Worm (Caenorhabditis elegans) whole organism, L4 larva: ENCODE data around the gene F54C9.14.

Experiments
- D1046.2 ChIP-seq: fragments of 200-800 bp; sonication (Bioruptor generic); IDR thresholded peaks from 2 replicates; pipeline ENCODE4 v1.3.6; 2022; ENCODE audit warnings: missing genetic modification characterization, missing compliant biosample characterization
- F49E8.2 ChIP-seq: sonication (generic microtip); optimal IDR thresholded peaks from 2 replicates; lab custom pipeline; 2016; ENCODE audit warnings: missing compliant biosample characterization, mild to moderate bottlenecking, missing genetic modification characterization, borderline replicate concordance
- T26A8.4 ChIP-seq: fragments of 200-800 bp; sonication (Bioruptor generic); IDR thresholded peaks from 2 replicates; pipeline ENCODE4 v1.3.6; 2022; ENCODE audit warnings: missing genetic modification characterization, missing compliant biosample characterization
- ZK546.5 ChIP-seq, 2 experiments: sonication (generic microtip); optimal IDR thresholded peaks; 2 replicates each; lab custom pipeline; 2017; ENCODE audit warnings: missing biosample characterization in 2 of 2, missing genetic modification characterization in 2 of 2
- aha-1 ChIP-seq: fragments of 150-350 bp; peaks from one replicate; lab custom pipeline; 2014; ENCODE audit warnings: missing biosample characterization, missing genetic modification characterization
- aly-2 ChIP-seq: sonication (generic microtip); optimal IDR thresholded peaks from 2 replicates; lab custom pipeline; 2018; ENCODE audit warnings: missing biosample characterization, missing genetic modification characterization
- ama-1 ChIP-seq: fragments of 150-350 bp; optimal IDR thresholded peaks from 2 replicates; lab custom pipeline; 2014; ENCODE audit warnings: inconsistent platforms, mixed read lengths
- ceh-20 ChIP-seq: fragments of 200-800 bp; sonication (Bioruptor generic); IDR thresholded peaks from 2 replicates; pipeline ENCODE4 v1.3.6; 2022; ENCODE audit warnings: missing genetic modification reagents, missing genetic modification characterization, missing compliant biosample characterization
- ceh-82 ChIP-seq: sonication (generic microtip); optimal IDR thresholded peaks from 2 replicates; lab custom pipeline; 2017; ENCODE audit warnings: missing biosample characterization, missing genetic modification characterization
- ctbp-1 ChIP-seq: fragments of 200-800 bp; sonication (Bioruptor generic); IDR thresholded peaks from 2 replicates; pipeline ENCODE4 v1.3.6; 2022; ENCODE audit warnings: missing genetic modification reagents, missing genetic modification characterization, missing compliant biosample characterization
- daf-16 ChIP-seq, 3 experiments: sonication (generic microtip); optimal IDR thresholded peaks; 2 replicates each; lab custom pipeline; 2016 to 2017; ENCODE audit warnings: missing genetic modification characterization in 3 of 3, missing genetic modification reagents in 3 of 3, mild to moderate bottlenecking in 2 of 3, missing compliant biosample characterization in 2 of 3, missing biosample characterization in 1 of 3, moderate library complexity in 1 of 3
- dve-1 ChIP-seq: sonication (generic microtip); optimal IDR thresholded peaks from 2 replicates; lab custom pipeline; 2017; ENCODE audit warnings: antibody characterized with exemption, mild to moderate bottlenecking, missing genetic modification characterization, missing compliant biosample characterization; ENCODE audit not compliant: insufficient read depth
- egl-43 ChIP-seq: fragments of 200-800 bp; sonication (Bioruptor generic); IDR thresholded peaks from 2 replicates; pipeline ENCODE4 v1.3.6; 2022; ENCODE audit warnings: missing genetic modification reagents, missing genetic modification characterization, missing compliant biosample characterization
- hif-1 ChIP-seq, 2 experiments: sonication (generic microtip); optimal IDR thresholded peaks; 2 replicates each; lab custom pipeline; 2016 to 2017; ENCODE audit warnings: missing compliant biosample characterization in 2 of 2, missing genetic modification characterization in 2 of 2, missing genetic modification reagents in 2 of 2, missing genotype in 2 of 2, mild to moderate bottlenecking in 1 of 2
- hlh-11 ChIP-seq: fragments of 200-800 bp; sonication (Bioruptor generic); optimal IDR thresholded peaks from 2 replicates; lab custom pipeline; 2018; ENCODE audit warnings: mild to moderate bottlenecking, missing genetic modification characterization, missing compliant biosample characterization
- hlh-30 ChIP-seq: sonication (generic microtip); optimal IDR thresholded peaks from 2 replicates; lab custom pipeline; 2017; ENCODE audit warnings: antibody characterized with exemption, mild to moderate bottlenecking, missing genetic modification characterization, missing compliant biosample characterization; ENCODE audit not compliant: insufficient read depth
- lin-1 ChIP-seq: fragments of 200-800 bp; sonication (Bioruptor generic); IDR thresholded peaks from 2 replicates; pipeline ENCODE4 v1.3.6; 2022; ENCODE audit warnings: missing genetic modification reagents, missing genetic modification characterization, missing compliant biosample characterization
- lin-13 ChIP-seq: fragments of 150-350 bp; optimal IDR thresholded peaks from 2 replicates; lab custom pipeline; 2014; ENCODE audit warnings: missing biosample characterization, missing genetic modification reagents, missing genetic modification characterization
- lin-38 ChIP-seq: fragments of 200-800 bp; sonication (Bioruptor generic); IDR thresholded peaks from 2 replicates; pipeline ENCODE4 v1.3.6; 2022; ENCODE audit warnings: missing genetic modification reagents, missing genetic modification characterization, missing compliant biosample characterization
- lsy-2 ChIP-seq, 2 experiments: fragments of 150-350 bp in 1 of 2; sonication (generic microtip) in 1 of 2; optimal IDR thresholded peaks; 2 replicates each; lab custom pipeline; 2014 to 2017; ENCODE audit warnings: missing biosample characterization in 2 of 2, missing genetic modification characterization in 2 of 2
- madf-5 ChIP-seq, 2 experiments: fragments of 200-800 bp; sonication (Bioruptor generic); IDR thresholded peaks; 2 replicates each; pipeline ENCODE4 v1.3.6; 2022; ENCODE audit warnings: missing compliant biosample characterization in 2 of 2, missing genetic modification characterization in 2 of 2
- mdl-1 ChIP-seq, 2 experiments: fragments of 150-350 bp in 1 of 2; sonication (generic microtip) in 1 of 2; optimal IDR thresholded peaks; 2 replicates each; lab custom pipeline; 2014 to 2017; ENCODE audit warnings: missing biosample characterization in 2 of 2, missing genetic modification characterization in 2 of 2
- mdt-29 ChIP-seq: fragments of 200-800 bp; sonication (Bioruptor generic); IDR thresholded peaks from 2 replicates; pipeline ENCODE4 v1.3.6; 2022; ENCODE audit warnings: missing genetic modification reagents, missing genetic modification characterization, missing compliant biosample characterization
- mep-1 ChIP-seq: fragments of 150-350 bp; sonication (generic microtip); optimal IDR thresholded peaks from 3 replicates; lab custom pipeline; 2014; ENCODE audit warnings: missing biosample characterization, missing genetic modification characterization
- mxl-3 ChIP-seq: fragments of 200-800 bp; sonication (Bioruptor generic); optimal IDR thresholded peaks from 2 replicates; lab custom pipeline; 2018; ENCODE audit warnings: mild to moderate bottlenecking, missing genetic modification characterization, missing compliant biosample characterization
- nhr-111 ChIP-seq: fragments of 200-800 bp; sonication (Bioruptor generic); optimal IDR thresholded peaks from 2 replicates; lab custom pipeline; 2018; ENCODE audit warnings: mild to moderate bottlenecking, missing genetic modification characterization, missing compliant biosample characterization
- nhr-25 ChIP-seq: sonication (generic microtip); optimal IDR thresholded peaks from 2 replicates; lab custom pipeline; 2017; ENCODE audit warnings: missing genetic modification characterization, mild to moderate bottlenecking, missing compliant biosample characterization, antibody characterized with exemption, moderate library complexity, borderline replicate concordance; ENCODE audit not compliant: insufficient read depth
- nhr-28 ChIP-seq: fragments of 150-350 bp; optimal IDR thresholded peaks from 2 replicates; lab custom pipeline; 2014; ENCODE audit warnings: missing biosample characterization, missing genetic modification characterization
- nhr-42 ChIP-seq: fragments of 200-800 bp; sonication (Bioruptor generic); IDR thresholded peaks from 2 replicates; pipeline ENCODE4 v1.3.6; 2022; ENCODE audit warnings: missing genetic modification characterization, missing compliant biosample characterization
- nhr-48 ChIP-seq: sonication (generic microtip); optimal IDR thresholded peaks from 2 replicates; lab custom pipeline; 2016; ENCODE audit warnings: mild to moderate bottlenecking, missing genetic modification characterization, missing compliant biosample characterization
- rbr-2 ChIP-seq: sonication (generic microtip); optimal IDR thresholded peaks from 2 replicates; lab custom pipeline; 2016; ENCODE audit warnings: missing genotype, missing genetic modification characterization, missing compliant biosample characterization
- saeg-2 ChIP-seq: fragments of 200-800 bp; sonication (Bioruptor generic); IDR thresholded peaks from 2 replicates; pipeline ENCODE4 v1.3.6; 2022; ENCODE audit warnings: missing genetic modification reagents, missing genetic modification characterization, missing compliant biosample characterization
- skn-1 ChIP-seq: fragments of 150-350 bp; optimal IDR thresholded peaks from 2 replicates; lab custom pipeline; 2014; ENCODE audit warnings: missing biosample characterization, missing genetic modification characterization
- snpc-1.2 ChIP-seq: fragments of 200-800 bp; sonication (Bioruptor generic); IDR thresholded peaks from 2 replicates; pipeline ENCODE4 v1.3.6; 2022; ENCODE audit warnings: missing genetic modification reagents, missing genetic modification characterization, missing compliant biosample characterization
- spr-1 ChIP-seq: sonication (generic microtip); optimal IDR thresholded peaks from 2 replicates; lab custom pipeline; 2016; ENCODE audit warnings: mild to moderate bottlenecking, missing genetic modification characterization, missing compliant biosample characterization
- tag-97 ChIP-seq: fragments of 200-800 bp; sonication (Bioruptor generic); IDR thresholded peaks from 2 replicates; pipeline ENCODE4 v1.3.6; 2022; ENCODE audit warnings: missing genetic modification characterization, missing compliant biosample characterization
- unc-39 ChIP-seq: sonication (generic microtip); optimal IDR thresholded peaks from 2 replicates; lab custom pipeline; 2017; ENCODE audit warnings: missing biosample characterization, missing genetic modification characterization
- ztf-7 ChIP-seq: fragments of 150-350 bp; optimal IDR thresholded peaks from 2 replicates; lab custom pipeline; 2014; ENCODE audit warnings: missing biosample characterization, missing genetic modification characterization

The F54C9.14 gene

DNA sequence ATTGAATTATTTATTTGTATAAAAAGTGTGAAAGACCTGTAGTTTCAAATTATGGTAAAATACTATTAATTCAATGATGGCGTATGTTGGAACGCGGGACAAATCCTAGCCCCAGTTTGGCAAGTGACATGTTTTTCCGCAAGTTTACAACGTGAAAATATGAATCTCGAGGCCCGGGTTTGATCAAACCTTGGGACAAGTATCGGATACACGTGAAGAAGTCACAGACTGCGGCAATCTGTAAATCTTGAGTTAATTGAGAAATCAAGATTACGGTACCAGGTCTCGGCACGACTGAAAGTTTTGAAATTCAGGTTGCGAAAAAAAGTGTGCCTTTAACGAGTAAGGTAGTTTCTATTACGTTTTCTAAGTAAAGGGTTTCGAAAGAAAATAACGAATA lies 20.9 kb downstream of the F54C9.14 start (continued):
- TF ChIP-seq lin-13 (GFP tag; lab: Kevin White, UChicago): no peak
- TF ChIP-seq lin-1 (GFP tag; lab: Robert Waterston, UW): no peak
- no peak for TF ChIP-seq mdl-1 (tag; optimal IDR thresholded peaks at IDR 0.05; lab: Kevin White, UChicago)
- no peak for TF ChIP-seq aly-2
- TF ChIP-seq ama-1 (lab: Kevin White, UChicago): peak; percentile 58
- TF ChIP-seq ceh-20: no peak

DNA sequence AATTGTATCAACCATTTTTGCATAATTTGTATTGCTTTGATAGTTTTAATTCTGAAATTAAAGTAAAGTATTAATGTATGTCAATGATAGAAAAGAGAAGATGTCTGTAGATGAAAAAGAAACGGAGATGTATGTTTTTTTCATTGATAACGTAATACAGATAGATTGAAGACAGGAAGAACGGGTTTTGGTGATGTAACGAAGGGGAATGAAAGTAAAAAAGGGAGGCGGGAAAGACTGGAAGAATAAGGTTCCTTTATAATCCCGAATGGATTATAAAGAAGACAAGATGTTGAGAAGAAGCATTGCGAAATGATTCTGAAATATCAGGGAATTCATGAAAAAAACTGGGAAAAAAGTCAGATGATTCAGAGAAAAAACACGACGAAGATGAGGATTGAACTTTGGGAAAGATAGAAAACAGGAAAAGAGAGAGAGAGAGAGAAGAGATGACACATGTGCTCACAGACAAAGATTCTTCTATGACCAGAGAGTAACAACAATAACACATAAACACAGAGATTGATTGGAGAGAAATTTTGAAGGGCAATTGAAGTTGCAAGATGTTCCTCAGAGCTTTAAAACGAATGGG lies 23.0 kb downstream of the F54C9.14 start, which contains the start of gene F54C9.11:
Gene F54C9.11, minus strand, starts transcription at position 51 of the 592 bp plus-strand sequence.
- TF ChIP-seq nhr-48 (tag; lab: Kevin White, UChicago): peak; percentile 51
- no peak for TF ChIP-seq ztf-7
- TF ChIP-seq dve-1 (tag; lab: Kevin White, UChicago): peak; percentile 31
- no peak for TF ChIP-seq snpc-1.2
- TF ChIP-seq mxl-3 (GFP tag; lab: Kevin White, UChicago): peak; percentile 4
- TF ChIP-seq egl-43 (GFP tag; lab: Robert Waterston, UW): no peak
- TF ChIP-seq ceh-82 (tag; lab: Kevin White, UChicago): no peak
- no peak for TF ChIP-seq spr-1 (tag; lab: Kevin White, UChicago)
- peak in 1 of 2 experiments; percentile 24 for TF ChIP-seq hif-1 (tag; optimal IDR thresholded peaks at IDR 0.05; lab: Kevin White, UChicago)
- no peak for TF ChIP-seq F49E8.2 (tag; lab: Kevin White, UChicago)
- peak; percentile 18 for TF ChIP-seq rbr-2 (tag; lab: Kevin White, UChicago)
- peak; percentile 83; the same call in 1 of the 2 replicates for TF ChIP-seq T26A8.4 (GFP tag; lab: Robert Waterston, UW)
- TF ChIP-seq madf-5 (GFP tag; IDR thresholded peaks at IDR 0.05; lab: Robert Waterston, UW): no peak
- peak; percentile 65 for TF ChIP-seq hlh-11 (tag; lab: Kevin White, UChicago)
- peak; percentile 16 for TF ChIP-seq nhr-28
- TF ChIP-seq lsy-2 (tag; optimal IDR thresholded peaks at IDR 0.05; lab: Kevin White, UChicago): peak in 1 of 2 experiments; percentile 45
- peak in 1 of 2 experiments; percentile 57 for TF ChIP-seq daf-16 (GFP tag; optimal IDR thresholded peaks at IDR 0.05; lab: Kevin White, UChicago)
- TF ChIP-seq daf-16 (tag; optimal IDR thresholded peaks at IDR 0.05; lab: Kevin White, UChicago): no peak
- TF ChIP-seq saeg-2 (GFP tag; lab: Robert Waterston, UW): no peak
- no peak for TF ChIP-seq nhr-25
- no peak for TF ChIP-seq lin-38 (GFP tag; lab: Robert Waterston, UW)
- no peak for TF ChIP-seq nhr-42 (GFP tag; lab: Robert Waterston, UW)
- peak; percentile 53 for TF ChIP-seq mep-1
- no peak for TF ChIP-seq tag-97 (GFP tag; lab: Robert Waterston, UW)
- no peak for TF ChIP-seq mdt-29 (GFP tag; lab: Robert Waterston, UW)
- TF ChIP-seq unc-39 (tag; lab: Kevin White, UChicago): no peak
- TF ChIP-seq hlh-30: peak; percentile 57
- TF ChIP-seq ctbp-1: peak; percentile 43; the same call in 1 of the 2 replicates
- TF ChIP-seq mdl-1 (tag; optimal IDR thresholded peaks at IDR 0.05; lab: Kevin White, UChicago): peak in 1 of 2 experiments; percentile 55
- TF ChIP-seq ZK546.5 (tag; optimal IDR thresholded peaks at IDR 0.05; lab: Kevin White, UChicago): no peak
- no peak for TF ChIP-seq skn-1 (tag; lab: Kevin White, UChicago)
- no peak for TF ChIP-seq D1046.2
- TF ChIP-seq, all 104 proteins: peak for 14

DNA sequence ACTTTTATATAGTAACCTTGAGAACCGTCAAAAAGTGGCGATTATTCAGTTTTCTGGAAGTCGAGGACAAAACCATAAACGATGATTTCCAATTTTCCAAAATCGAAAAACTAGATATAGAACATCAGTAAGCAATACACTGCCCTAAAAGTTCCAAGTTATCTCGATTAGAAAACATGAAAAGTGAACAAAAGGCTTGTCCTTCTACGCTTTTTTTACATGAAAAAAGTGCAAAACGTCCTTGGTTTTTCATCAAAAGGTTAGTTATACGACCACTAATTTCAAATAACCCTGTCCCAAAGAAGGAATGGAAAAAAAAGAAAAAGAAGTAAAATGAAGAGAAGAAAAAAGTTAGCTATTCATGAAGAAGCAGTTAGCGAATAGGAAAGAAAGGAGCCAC lies 23.8 kb downstream of the F54C9.14 start:
- no peak for TF ChIP-seq nhr-111 (GFP tag; lab: Kevin White, UChicago)
- peak; percentile 73 for TF ChIP-seq aha-1 (tag; lab: Kevin White, UChicago)
- peak; percentile 51 for TF ChIP-seq nhr-25
